Worm (Caenorhabditis elegans) whole organism, mixed stage, embryonic: ENCODE data around the gene mcm-2.
A peak's percentile ranks its signal among the peaks of the same experiment; 100 is the strongest.

Experiments used
- M03D4.4 ChIP-seq: sonication (generic microtip); optimal IDR thresholded peaks from 2 replicates; lab custom pipeline; 2017; ENCODE audit warnings: mild to moderate bottlenecking, missing genetic modification characterization, missing compliant biosample characterization
- bed-3 ChIP-seq: fragments of 200-800 bp; sonication (Bioruptor generic); optimal IDR thresholded peaks from 3 replicates; lab custom pipeline; 2018; ENCODE audit warnings: mild to moderate bottlenecking, missing genetic modification characterization, moderate library complexity, missing compliant biosample characterization
- blmp-1 ChIP-seq: fragments of 150-350 bp; optimal IDR thresholded peaks from 2 replicates; lab custom pipeline; 2014; ENCODE audit warnings: missing biosample characterization, missing genetic modification characterization
- ceh-39 ChIP-seq: fragments of 150-350 bp; optimal IDR thresholded peaks from 2 replicates; lab custom pipeline; 2014; ENCODE audit warnings: missing biosample characterization, missing genetic modification characterization
- ceh-43 ChIP-seq: fragments of 200-800 bp; sonication (Bioruptor generic); optimal IDR thresholded peaks from 2 replicates; lab custom pipeline; 2018; ENCODE audit warnings: mild to moderate bottlenecking, missing genetic modification characterization, moderate library complexity, missing compliant biosample characterization
- ceh-83 ChIP-seq: fragments of 200-800 bp; sonication (Bioruptor generic); optimal IDR thresholded peaks from 2 replicates; lab custom pipeline; 2018; ENCODE audit warnings: mild to moderate bottlenecking, missing genetic modification characterization, missing compliant biosample characterization
- ces-1 ChIP-seq: fragments of 150-350 bp; optimal IDR thresholded peaks from 2 replicates; lab custom pipeline; 2014; ENCODE audit warnings: missing biosample characterization, missing genetic modification reagents, missing genetic modification characterization
- cnd-1 ChIP-seq: fragments of 200-800 bp; sonication (Bioruptor generic); optimal IDR thresholded peaks from 2 replicates; lab custom pipeline; 2018; ENCODE audit warnings: mild to moderate bottlenecking, missing genetic modification characterization, missing compliant biosample characterization
- drap-1 ChIP-seq: fragments of 200-800 bp; sonication (Bioruptor generic); optimal IDR thresholded peaks from 3 replicates; lab custom pipeline; 2018; ENCODE audit warnings: mild to moderate bottlenecking, missing genetic modification characterization, missing compliant biosample characterization
- elt-1 ChIP-seq: sonication (generic microtip); optimal IDR thresholded peaks from 2 replicates; lab custom pipeline; 2017; ENCODE audit warnings: missing genetic modification characterization, mild to moderate bottlenecking, missing compliant biosample characterization, antibody characterized with exemption, moderate library complexity, borderline replicate concordance; ENCODE audit not compliant: insufficient read depth
- elt-3 ChIP-seq: fragments of 150-350 bp; optimal IDR thresholded peaks from 2 replicates; lab custom pipeline; 2014; ENCODE audit warnings: missing biosample characterization, missing genetic modification characterization
- flh-1 ChIP-seq: fragments of 200-800 bp; sonication (Bioruptor generic); optimal IDR thresholded peaks from 2 replicates; lab custom pipeline; 2018; ENCODE audit warnings: mild to moderate bottlenecking, missing genetic modification characterization, moderate library complexity, missing compliant biosample characterization
- ham-2 ChIP-seq: fragments of 200-800 bp; sonication (Bioruptor generic); optimal IDR thresholded peaks from 2 replicates; lab custom pipeline; 2018; ENCODE audit warnings: mild to moderate bottlenecking, missing genetic modification characterization, missing compliant biosample characterization
- hlh-1 ChIP-seq: fragments of 150-350 bp; optimal IDR thresholded peaks from 2 replicates; lab custom pipeline; 2014; ENCODE audit warnings: missing biosample characterization, missing genetic modification reagents, missing genetic modification characterization
- lin-13 ChIP-seq: fragments of 150-350 bp; optimal IDR thresholded peaks from 2 replicates; lab custom pipeline; 2014; ENCODE audit warnings: missing biosample characterization, missing genetic modification characterization
- lin-32 ChIP-seq: fragments of 200-800 bp; sonication (Bioruptor generic); optimal IDR thresholded peaks from 2 replicates; lab custom pipeline; 2018; ENCODE audit warnings: mild to moderate bottlenecking, missing genetic modification characterization, missing compliant biosample characterization
- lsy-2 ChIP-seq: fragments of 150-350 bp; optimal IDR thresholded peaks from 2 replicates; lab custom pipeline; 2014; ENCODE audit warnings: missing biosample characterization, missing genetic modification characterization
- mab-5 ChIP-seq: fragments of 150-350 bp; optimal IDR thresholded peaks from 2 replicates; lab custom pipeline; 2014; ENCODE audit warnings: missing biosample characterization, missing genetic modification characterization
- mep-1 ChIP-seq: fragments of 150-350 bp; optimal IDR thresholded peaks from 2 replicates; lab custom pipeline; 2017; ENCODE audit warnings: missing biosample characterization, missing genetic modification reagents, missing genetic modification characterization, inconsistent platforms
- mls-2 ChIP-seq: sonication (generic microtip); optimal IDR thresholded peaks from 2 replicates; lab custom pipeline; 2016; ENCODE audit warnings: mild to moderate bottlenecking, missing genetic modification characterization, moderate library complexity, missing compliant biosample characterization
- nhr-12 ChIP-seq: fragments of 150-350 bp; optimal IDR thresholded peaks from 2 replicates; lab custom pipeline; 2014; ENCODE audit warnings: missing biosample characterization, missing genetic modification characterization
- nhr-2 ChIP-seq: fragments of 150-350 bp; optimal IDR thresholded peaks from 2 replicates; lab custom pipeline; 2014; ENCODE audit warnings: missing biosample characterization, missing genetic modification characterization
- nhr-237 ChIP-seq: fragments of 150-350 bp; optimal IDR thresholded peaks from 2 replicates; lab custom pipeline; 2014; ENCODE audit warnings: missing biosample characterization, missing genetic modification characterization
- nhr-28 ChIP-seq: fragments of 150-350 bp; optimal IDR thresholded peaks from 2 replicates; lab custom pipeline; 2014; ENCODE audit warnings: missing biosample characterization, missing genetic modification characterization
- nhr-76 ChIP-seq: sonication (generic microtip); optimal IDR thresholded peaks from 2 replicates; lab custom pipeline; 2017; ENCODE audit warnings: missing biosample characterization, missing genetic modification characterization
- pha-4 ChIP-seq: fragments of 150-350 bp; optimal IDR thresholded peaks from 2 replicates; lab custom pipeline; 2018; ENCODE audit warnings: missing biosample characterization, missing genetic modification reagents, missing genetic modification characterization
- sem-2 ChIP-seq: fragments of 200-800 bp; sonication (Bioruptor generic); optimal IDR thresholded peaks from 2 replicates; lab custom pipeline; 2018; ENCODE audit warnings: mild to moderate bottlenecking, missing genetic modification characterization, missing compliant biosample characterization
- snpc-4 ChIP-seq: fragments of 150-350 bp; optimal IDR thresholded peaks from 2 replicates; lab custom pipeline; 2014; ENCODE audit warnings: missing biosample characterization, missing genetic modification characterization
- sptf-1 ChIP-seq: sonication (generic microtip); optimal IDR thresholded peaks from 2 replicates; lab custom pipeline; 2017; ENCODE audit warnings: mild to moderate bottlenecking, missing genetic modification characterization, moderate library complexity, missing compliant biosample characterization
- tbx-8 ChIP-seq: fragments of 200-800 bp; sonication (Bioruptor generic); optimal IDR thresholded peaks from 2 replicates; lab custom pipeline; 2018; ENCODE audit warnings: mild to moderate bottlenecking, missing genetic modification characterization, moderate library complexity, missing compliant biosample characterization
- unc-120 ChIP-seq: sonication (generic microtip); optimal IDR thresholded peaks from 2 replicates; lab custom pipeline; 2017; ENCODE audit warnings: missing genetic modification characterization, missing compliant biosample characterization; ENCODE audit not compliant: poor library complexity, severe bottlenecking
- unc-39 ChIP-seq: fragments of 150-350 bp; optimal IDR thresholded peaks from 2 replicates; lab custom pipeline; 2014; ENCODE audit warnings: missing biosample characterization, missing genetic modification characterization
- unc-62 ChIP-seq: fragments of 150-350 bp; optimal IDR thresholded peaks from 2 replicates; lab custom pipeline; 2014; ENCODE audit warnings: missing biosample characterization, missing genetic modification reagents, missing genetic modification characterization
- zip-8 ChIP-seq: fragments of 150-350 bp; optimal IDR thresholded peaks from 2 replicates; lab custom pipeline; 2014; ENCODE audit warnings: missing biosample characterization, missing genetic modification characterization
- ztf-11 ChIP-seq: fragments of 150-350 bp; optimal IDR thresholded peaks from 2 replicates; lab custom pipeline; 2014; ENCODE audit warnings: missing biosample characterization, missing genetic modification characterization

Gene mcm-2

DNA sequence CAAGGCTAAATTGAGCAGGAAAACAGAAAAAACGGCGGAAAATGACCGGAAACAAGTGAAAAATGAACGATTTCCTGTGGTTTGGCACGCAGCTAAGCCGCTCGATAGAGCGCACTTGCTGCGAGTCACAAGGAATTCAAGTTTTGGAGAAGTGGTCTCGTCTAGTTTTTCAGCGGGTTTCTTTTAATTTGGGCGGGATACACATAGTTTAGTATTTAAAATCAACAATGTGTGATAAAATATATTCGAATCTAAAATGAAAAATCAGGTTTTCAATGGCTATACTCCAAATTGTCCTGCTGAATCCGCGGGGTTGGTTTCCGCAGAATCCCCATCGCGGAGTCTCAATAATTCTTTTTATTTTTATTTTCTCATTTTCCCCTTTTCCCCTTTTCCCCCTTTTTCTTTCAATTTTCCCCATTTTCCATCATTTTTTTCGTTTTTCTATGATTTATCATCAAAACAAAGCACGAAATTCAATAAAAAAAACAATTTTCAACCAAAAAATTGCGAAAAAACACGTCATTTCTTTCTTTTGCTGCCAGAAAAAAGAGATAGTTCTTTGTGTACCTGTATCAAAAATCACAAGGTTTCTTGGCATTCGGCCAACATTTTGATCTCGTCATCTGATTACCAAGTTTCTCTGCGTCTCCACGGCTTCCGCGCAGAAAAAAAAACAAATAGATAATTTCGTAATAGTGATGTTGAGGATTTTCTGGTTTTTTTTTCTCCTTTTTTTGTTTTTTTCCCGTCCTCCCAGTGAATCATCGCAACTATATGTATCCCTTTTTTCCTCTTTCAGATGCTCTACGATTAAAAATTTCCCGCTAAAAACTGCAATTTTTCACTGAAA lies 35.9 kb upstream of the mcm-2 start, which contains the start of gene ippk-1:
Gene ippk-1 (plus strand): TSS at position 803 of the 853 bp plus-strand sequence.
- TF ChIP-seq elt-3 (tag; lab: Kevin White, UChicago) (no peak), ztf-11 (tag; lab: Kevin White, UChicago) (no peak), lsy-2 (tag; lab: Kevin White, UChicago) (peak; percentile 50), lin-13 (tag; lab: Kevin White, UChicago) (peak; percentile 21), mab-5 (no peak), hlh-1 (tag; lab: Kevin White, UChicago) (no peak), sptf-1 (tag; lab: Kevin White, UChicago) (peak; percentile 87), tbx-8 (GFP tag; lab: Kevin White, UChicago) (peak; percentile 63), M03D4.4 (peak; percentile 54), ham-2 (peak; percentile 60), blmp-1 (no peak), snpc-4 (tag; lab: Kevin White, UChicago) (no peak), ces-1 (GFP tag; lab: Kevin White, UChicago) (peak; percentile 78), nhr-28 (tag; lab: Kevin White, UChicago) (no peak), mls-2 (tag; lab: Kevin White, UChicago) (peak; percentile 85), zip-8 (no peak), nhr-12 (tag; lab: Kevin White, UChicago) (no peak), unc-39 (tag; lab: Kevin White, UChicago) (no peak), nhr-76 (tag; lab: Kevin White, UChicago) (no peak), bed-3 (GFP tag; lab: Kevin White, UChicago) (peak; percentile 27), lin-32 (GFP tag; lab: Kevin White, UChicago) (peak; percentile 53), mep-1 (tag; lab: Kevin White, UChicago) (peak; percentile 42), drap-1 (GFP tag; lab: Kevin White, UChicago) (peak; percentile 56), nhr-237 (tag; lab: Kevin White, UChicago) (no peak), pha-4 (tag; lab: Kevin White, UChicago) (peak; percentile 45), cnd-1 (tag; lab: Kevin White, UChicago) (peak; percentile 35), flh-1 (GFP tag; lab: Kevin White, UChicago) (no peak), elt-1 (tag; lab: Kevin White, UChicago) (no peak), ceh-43 (peak; percentile 56), unc-62 (GFP tag; lab: Kevin White, UChicago) (no peak), nhr-2 (tag; lab: Kevin White, UChicago) (no peak), ceh-83 (GFP tag; lab: Kevin White, UChicago) (no peak), unc-120 (tag; lab: Kevin White, UChicago) (no peak), ceh-39 (tag; lab: Kevin White, UChicago) (no peak), sem-2 (GFP tag; lab: Kevin White, UChicago) (peak; percentile 44)
- TF ChIP-seq, all 35 proteins: peak for 16

DNA sequence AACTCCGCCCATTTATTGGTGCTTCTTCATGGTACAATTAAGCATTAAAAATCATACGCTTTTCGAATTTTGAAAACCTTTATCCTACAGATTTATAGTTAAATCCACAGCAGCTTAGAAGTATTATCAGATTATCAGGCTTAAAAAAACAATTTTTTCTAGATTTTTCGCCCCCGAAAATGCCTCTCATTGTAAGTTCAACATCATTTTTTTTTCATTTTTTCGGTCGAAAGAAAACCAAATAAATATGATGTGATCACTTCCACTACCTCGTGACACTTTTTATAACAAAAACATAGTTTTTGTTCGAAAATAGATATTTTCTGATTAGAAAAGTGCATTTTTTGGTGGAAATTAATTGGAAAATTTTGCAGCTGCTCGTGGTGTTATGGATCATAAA lies 34.7 kb upstream of the mcm-2 start:
- no peak for TF ChIP-seq snpc-4 (tag; lab: Kevin White, UChicago)

DNA sequence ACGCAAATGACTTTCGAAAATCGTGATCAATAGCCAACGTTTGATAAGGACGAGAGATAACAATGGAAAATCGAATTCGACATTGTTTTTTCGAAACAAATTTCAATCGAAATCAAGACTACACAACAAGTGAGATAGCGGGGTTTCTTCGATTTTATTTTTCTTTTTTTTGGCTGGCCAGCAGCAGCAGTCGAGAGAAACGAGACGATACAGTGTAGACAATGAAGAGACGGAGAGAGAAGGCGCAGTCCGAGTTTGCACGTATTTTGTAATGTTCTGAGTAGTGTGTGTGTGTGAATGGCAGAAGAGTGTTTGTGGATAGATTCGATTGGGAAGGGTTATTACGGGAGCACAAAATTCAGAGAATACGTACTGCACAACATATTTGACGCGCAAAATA lies 33.7 kb upstream of the mcm-2 start:
- TF ChIP-seq blmp-1 (no peak), ces-1 (GFP tag; lab: Kevin White, UChicago) (peak; percentile 66), lsy-2 (tag; lab: Kevin White, UChicago) (peak; percentile 10), nhr-2 (tag; lab: Kevin White, UChicago) (no peak), bed-3 (GFP tag; lab: Kevin White, UChicago) (no peak), lin-13 (tag; lab: Kevin White, UChicago) (no peak), ham-2 (no peak), nhr-237 (tag; lab: Kevin White, UChicago) (peak; percentile 15), unc-120 (tag; lab: Kevin White, UChicago) (peak; percentile 79)
